Fruit fly (Drosophila melanogaster) whole organism, prepupa: ENCODE results near the gene CG12355.
A peak's percentile ranks its signal among the peaks of the same experiment; 100 is the strongest.

Source experiments
- CG11294 ChIP-seq: fragments of 200-800 bp; sonication (Bioruptor generic); IDR thresholded peaks from 2 replicates; pipeline ENCODE4 v1.3.6; 2022; ENCODE audit warnings: missing biosample characterization, missing genetic modification characterization
- CG34406 ChIP-seq: fragments of 200-800 bp; sonication (Bioruptor generic); optimal IDR thresholded peaks from 3 replicates; lab custom pipeline; 2016; ENCODE audit warnings: missing biosample characterization, missing genetic modification characterization
- CG6808 ChIP-seq: fragments of 200-800 bp; sonication (Bioruptor generic); optimal IDR thresholded peaks from 3 replicates; lab custom pipeline; 2017; ENCODE audit warnings: missing biosample characterization, missing genetic modification characterization, mild to moderate bottlenecking, moderate library complexity, missing genetic modification reagents
- Eip78C ChIP-seq: fragments of 200-800 bp; sonication (Bioruptor generic); peaks from one replicate; lab custom pipeline; 2016; ENCODE audit warnings: missing biosample characterization, missing genetic modification characterization
- Ets21C ChIP-seq: fragments of 200-800 bp; sonication (Bioruptor generic); optimal IDR thresholded peaks from 3 replicates; lab custom pipeline; 2016; ENCODE audit warnings: missing biosample characterization, missing genetic modification characterization
- Gug ChIP-seq: fragments of 200-800 bp; sonication (Bioruptor generic); IDR thresholded peaks from 2 replicates; pipeline ENCODE4 v1.3.6; 2022; ENCODE audit warnings: missing biosample characterization, missing genetic modification characterization
- Hr38 ChIP-seq: sonication (Bioruptor generic); optimal IDR thresholded peaks from 2 replicates; lab custom pipeline; 2016; ENCODE audit warnings: missing biosample characterization, missing genetic modification characterization
- fd59A ChIP-seq: fragments of 200-800 bp; sonication (Bioruptor generic); optimal IDR thresholded peaks from 2 replicates; lab custom pipeline; 2017; ENCODE audit warnings: missing biosample characterization, mild to moderate bottlenecking, missing genetic modification characterization, missing genetic modification reagents
- fd85E ChIP-seq: fragments of 200-800 bp; sonication (Bioruptor generic); optimal IDR thresholded peaks from 3 replicates; lab custom pipeline; 2016; ENCODE audit warnings: missing biosample characterization, missing genetic modification characterization
- salr ChIP-seq, 2 experiments: fragments of 200-800 bp; sonication (Bioruptor generic); optimal IDR thresholded peaks; 3 replicates each; lab custom pipeline; 2016 to 2018; ENCODE audit warnings: missing biosample characterization in 2 of 2, missing genetic modification characterization in 2 of 2, mild to moderate bottlenecking in 1 of 2
- spab ChIP-seq: fragments of 200-800 bp; sonication (Bioruptor generic); optimal IDR thresholded peaks from 2 replicates; lab custom pipeline; 2017; ENCODE audit warnings: missing biosample characterization, mild to moderate bottlenecking, missing genetic modification characterization, missing genetic modification reagents

DNA sequence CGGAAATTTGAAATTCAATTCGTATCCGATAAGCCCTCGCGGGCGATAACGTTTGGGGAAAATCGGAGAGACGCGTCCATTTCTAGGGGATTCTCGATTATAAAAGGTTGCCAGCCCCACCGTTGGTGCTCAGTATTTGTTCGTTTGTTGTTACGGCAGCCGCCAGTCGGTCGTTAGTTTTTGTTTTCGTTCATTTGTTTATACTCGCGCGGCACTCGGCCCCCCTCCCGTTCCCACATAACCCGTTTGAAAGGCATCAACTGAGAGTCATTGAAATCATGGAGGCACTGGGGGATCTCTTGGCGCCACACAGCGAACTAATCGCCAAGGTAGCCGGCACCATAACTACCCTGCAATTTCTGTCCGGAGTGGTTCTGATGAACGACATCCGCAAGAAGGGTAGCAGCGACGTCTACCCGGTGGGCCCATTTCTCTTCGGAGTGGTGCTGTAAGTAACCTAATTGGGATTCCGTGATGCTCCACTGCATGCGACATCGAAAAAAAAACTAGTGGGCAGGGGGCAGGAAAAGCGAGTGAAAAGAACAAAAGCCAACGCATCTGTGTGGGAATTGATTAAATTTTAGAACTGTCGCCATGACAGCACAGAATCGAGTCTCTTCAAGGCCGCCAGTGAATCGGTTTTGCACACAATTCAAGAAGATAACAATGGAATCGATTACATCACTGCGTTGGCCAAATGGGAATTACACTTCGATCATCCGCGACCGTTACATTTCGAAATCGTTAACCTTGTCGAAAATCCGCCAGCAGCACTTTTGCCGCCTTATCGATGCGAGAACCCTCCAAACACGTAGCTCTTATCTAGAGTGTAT is 5.7 kb upstream of the CG12355 start, which contains the start of gene CG7272:
- TF ChIP-seq Hr38 (GFP tag; lab: Kevin White, UChicago) = no peak
- TF ChIP-seq CG34406 (GFP tag; lab: Kevin White, UChicago) = no peak
- TF ChIP-seq Ets21C (GFP tag; lab: Kevin White, UChicago) = no peak
- TF ChIP-seq CG11294 (GFP tag; lab: Robert Waterston, UW) = no peak
- TF ChIP-seq Gug (GFP tag; lab: Robert Waterston, UW) = no peak
- TF ChIP-seq CG6808 (GFP tag; lab: Kevin White, UChicago) = no peak
- TF ChIP-seq fd59A (GFP tag; lab: Kevin White, UChicago) = no peak
- TF ChIP-seq salr (GFP tag; optimal IDR thresholded peaks at IDR 0.05; lab: Kevin White, UChicago) = no peak
- peak; percentile 68 for TF ChIP-seq Eip78C (GFP tag; lab: Kevin White, UChicago)
- TF ChIP-seq fd85E (GFP tag; lab: Kevin White, UChicago) = no peak
- no peak for TF ChIP-seq spab
